Worm (Caenorhabditis elegans): ENCODE data around the gene C28H8.2.

Gene C28H8.2

DNA sequence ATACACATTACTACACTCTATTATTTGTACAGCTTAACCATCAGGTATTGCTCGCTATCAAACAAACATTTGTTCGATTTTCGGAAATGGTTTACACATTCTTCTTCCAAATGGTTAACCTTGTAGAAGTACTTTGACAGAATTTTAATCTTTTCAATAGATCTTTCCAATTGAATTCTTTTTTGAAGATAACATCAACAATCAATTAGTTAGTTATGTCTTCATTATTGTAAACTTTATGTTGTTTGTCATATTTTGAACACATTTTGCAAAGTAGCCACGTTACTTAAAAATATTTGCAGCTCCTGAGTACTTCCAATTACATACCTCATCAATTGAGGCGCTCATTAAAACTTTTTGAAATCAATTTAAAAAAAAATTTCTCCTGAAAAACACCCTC lies 45.2 kb downstream of the C28H8.2 start:
- TF ChIP-seq unc-62 (GFP tag; optimal IDR thresholded peaks at IDR 0.05 in 1 of 2), result peak in 1 of 2 experiments; percentile 10
- no peak for TF ChIP-seq unc-62 (tag; optimal IDR thresholded peaks at IDR 0.05)
- no peak for TF ChIP-seq fos-1 (tag; optimal IDR thresholded peaks at IDR 0.05)

DNA sequence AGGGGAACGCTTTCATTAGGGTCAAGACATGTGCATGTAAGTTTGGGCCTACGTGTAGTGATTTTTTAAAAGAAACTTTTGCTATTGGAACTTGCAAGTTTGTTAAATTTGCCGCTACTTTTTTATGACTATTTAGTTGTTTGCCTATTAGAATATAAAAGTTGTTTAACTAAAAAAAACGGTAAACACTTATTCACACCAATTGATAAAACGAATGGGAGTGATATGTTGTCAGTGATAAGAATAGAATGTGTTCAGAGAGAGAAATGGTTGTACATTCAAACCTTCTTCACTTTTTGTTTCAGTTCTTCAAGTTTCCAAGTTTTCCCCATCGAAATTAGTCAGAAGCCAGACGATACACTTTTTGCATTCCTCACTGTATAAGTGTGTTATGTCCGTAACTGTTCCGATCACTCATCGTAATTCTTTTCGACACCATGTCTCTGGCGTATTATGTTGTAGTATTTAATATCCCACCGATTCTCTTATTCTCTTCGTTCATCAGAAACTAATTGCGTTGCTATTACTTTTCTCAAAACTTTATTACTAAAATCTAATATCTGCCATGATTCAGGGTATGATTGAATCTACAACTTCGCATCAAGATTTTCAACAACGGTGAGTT lies 45.8 kb downstream of the C28H8.2 start, which contains the start of gene dct-6:
TSS of gene dct-6 (plus strand) at position 575 of the 625 bp plus-strand sequence.
- TF ChIP-seq pqm-1 (tag; optimal IDR thresholded peaks at IDR 0.05), result peak; percentile 79
- peak; percentile 23; the same call in 1 of the 2 replicates for TF ChIP-seq dmd-6 (GFP tag; IDR thresholded peaks at IDR 0.05)
- no peak for TF ChIP-seq unc-130 (GFP tag; optimal IDR thresholded peaks at IDR 0.05)
- TF ChIP-seq unc-62 (GFP tag; optimal IDR thresholded peaks at IDR 0.05 in 1 of 2), result peak in 1 of 2 experiments; percentile 51
- no peak for TF ChIP-seq unc-62 (tag; optimal IDR thresholded peaks at IDR 0.05)
- peak; percentile 4 for TF ChIP-seq dve-1 (tag; optimal IDR thresholded peaks at IDR 0.05; ENCODE audit: insufficient read depth)
- no peak for TF ChIP-seq daf-16 (GFP tag; optimal IDR thresholded peaks at IDR 0.05)
- TF ChIP-seq daf-16 (tag; optimal IDR thresholded peaks at IDR 0.05), result peak; percentile 96
- TF ChIP-seq nhr-28 (tag; optimal IDR thresholded peaks at IDR 0.05), result peak; percentile 61
- TF ChIP-seq ceh-20 (GFP tag; IDR thresholded peaks at IDR 0.05), result no peak
- peak; percentile 16 for TF ChIP-seq hlh-11 (tag; optimal IDR thresholded peaks at IDR 0.05)

DNA sequence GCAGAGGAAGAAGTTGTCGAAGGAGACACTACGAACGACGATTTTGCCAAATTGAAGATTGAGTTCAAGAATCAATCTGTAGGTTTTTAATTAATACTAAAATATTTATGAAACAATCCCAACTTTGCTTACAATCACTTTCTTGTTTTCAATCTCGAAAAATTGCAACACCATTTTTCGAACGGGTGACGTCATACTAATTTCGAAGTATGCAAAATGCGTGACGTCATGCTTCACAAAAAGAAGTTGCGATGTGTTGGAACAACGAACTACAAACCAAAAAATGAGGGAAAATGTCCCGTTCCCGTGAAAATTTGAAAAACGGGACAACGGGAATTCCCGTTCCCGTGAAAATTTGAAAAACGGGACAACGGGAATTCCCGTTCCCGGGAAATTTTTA lies 47.5 kb downstream of the C28H8.2 start:
- TF ChIP-seq egl-27 (tag; optimal IDR thresholded peaks at IDR 0.05), result no peak
- no peak for TF ChIP-seq dmd-8 (GFP tag; IDR thresholded peaks at IDR 0.05)
- TF ChIP-seq mxl-2 (GFP tag; conservative IDR thresholded peaks at IDR 0.05), result no peak
- TF ChIP-seq lin-1 (GFP tag; IDR thresholded peaks at IDR 0.05), result no peak
- no peak for TF ChIP-seq zag-1 (tag; optimal IDR thresholded peaks at IDR 0.05)
- no peak for TF ChIP-seq daf-8 (GFP tag; IDR thresholded peaks at IDR 0.05)
- TF ChIP-seq ces-1 (GFP tag; optimal IDR thresholded peaks at IDR 0.05), result no peak
- TF ChIP-seq F26F4.8 (GFP tag; conservative IDR thresholded peaks at IDR 0.05), result no peak
